Worm (Caenorhabditis elegans): ENCODE data around the gene acds-10.

Gene acds-10

ce11 chrV:5763787-5764186, 16.2 kb downstream of the acds-10 start, which contains the start of gene pgph-3 (continued):
- peak; percentile 80 for TF ChIP-seq cey-2 (tag; optimal IDR thresholded peaks at IDR 0.05; ENCODE audit: borderline replicate concordance, insufficient read depth)
- peak; percentile 46 for TF ChIP-seq T20F7.1 (GFP tag; optimal IDR thresholded peaks at IDR 0.05)
- TF ChIP-seq mdt-29 (GFP tag; IDR thresholded peaks at IDR 0.05) = no peak
- TF ChIP-seq nhr-28 (tag; optimal IDR thresholded peaks at IDR 0.05) = peak; percentile 89
- TF ChIP-seq nhr-41 (GFP tag; IDR thresholded peaks at IDR 0.05) = no peak
- no peak for TF ChIP-seq ceh-28 (tag; optimal IDR thresholded peaks at IDR 0.05)
- TF ChIP-seq lim-7 (GFP tag; IDR thresholded peaks at IDR 0.05) = no peak
- TF ChIP-seq skn-1 (tag; optimal IDR thresholded peaks at IDR 0.05) = no peak
- TF ChIP-seq tra-1 (GFP tag; IDR thresholded peaks at IDR 0.05) = peak; percentile 67; the same call in 1 of the 2 replicates
- TF ChIP-seq hif-1 (tag; optimal IDR thresholded peaks at IDR 0.05) = peak in 1 of 2 experiments; percentile 41
- TF ChIP-seq ceh-20 (GFP tag; IDR thresholded peaks at IDR 0.05) = peak; percentile 75
- TF ChIP-seq lin-13 (GFP tag; optimal IDR thresholded peaks at IDR 0.05) = no peak
- TF ChIP-seq egl-43 (GFP tag; IDR thresholded peaks at IDR 0.05) = no peak
- no peak for TF ChIP-seq zag-1 (tag; optimal IDR thresholded peaks at IDR 0.05)
- no peak for TF ChIP-seq spr-3 (GFP tag; optimal IDR thresholded peaks at IDR 0.05)
- peak; percentile 93 for TF ChIP-seq mxl-2 (GFP tag; conservative IDR thresholded peaks at IDR 0.05)
- no peak for TF ChIP-seq R02D3.7 (tag; optimal IDR thresholded peaks at IDR 0.05)
- TF ChIP-seq nhr-102 (tag; optimal IDR thresholded peaks at IDR 0.05) = peak; percentile 78
- peak; percentile 19 for TF ChIP-seq zip-2 (tag; optimal IDR thresholded peaks at IDR 0.05)
- peak; percentile 51 for TF ChIP-seq aha-1 (tag)
- no peak for TF ChIP-seq lin-29 (GFP tag; IDR thresholded peaks at IDR 0.05)
- TF ChIP-seq nhr-76 (tag; optimal IDR thresholded peaks at IDR 0.05) = peak; percentile 69
- TF ChIP-seq dmd-6 (GFP tag; IDR thresholded peaks at IDR 0.05) = peak; percentile 98
- TF ChIP-seq zfp-2 (tag; optimal IDR thresholded peaks at IDR 0.05) = no peak
- TF ChIP-seq madf-5 (GFP tag; IDR thresholded peaks at IDR 0.05) = no peak
- TF ChIP-seq fos-1 (tag; optimal IDR thresholded peaks at IDR 0.05) = no peak
- TF ChIP-seq ztf-11 (tag; optimal IDR thresholded peaks at IDR 0.05) = no peak
- TF ChIP-seq ZK546.5 (tag; optimal IDR thresholded peaks at IDR 0.05) = no peak
- peak; percentile 59 for TF ChIP-seq pqm-1 (tag; optimal IDR thresholded peaks at IDR 0.05)
- TF ChIP-seq mdl-1 (tag; optimal IDR thresholded peaks at IDR 0.05) = peak; percentile 75 to 94
- no peak for TF ChIP-seq duxl-1 (tag; optimal IDR thresholded peaks at IDR 0.05; ENCODE audit: poor library complexity)
- peak; percentile 52 for TF ChIP-seq mep-1 (tag; optimal IDR thresholded peaks at IDR 0.05)
- no peak for TF ChIP-seq sdz-12 (GFP tag; optimal IDR thresholded peaks at IDR 0.05)
- no peak for TF ChIP-seq dpl-1 (GFP tag; optimal IDR thresholded peaks at IDR 0.05)
- TF ChIP-seq nhr-11 (tag; optimal IDR thresholded peaks at IDR 0.05) = peak; percentile 32
- peak; percentile 49; the same call in 1 of the 2 replicates for TF ChIP-seq zfp-3 (GFP tag; conservative IDR thresholded peaks at IDR 0.05)
- no peak for TF ChIP-seq D1046.2 (GFP tag; IDR thresholded peaks at IDR 0.05)
- TF ChIP-seq snpc-1.2 (GFP tag; IDR thresholded peaks at IDR 0.05) = no peak
- TF ChIP-seq F49E8.2 (tag; optimal IDR thresholded peaks at IDR 0.05; ENCODE audit: borderline replicate concordance) = no peak
- peak; percentile 84 for TF ChIP-seq hlh-30 (tag; optimal IDR thresholded peaks at IDR 0.05; ENCODE audit: insufficient read depth)
- no peak for TF ChIP-seq dmd-8 (GFP tag; IDR thresholded peaks at IDR 0.05)
- TF ChIP-seq attf-4 (tag; optimal IDR thresholded peaks at IDR 0.05) = no peak
- TF ChIP-seq nhr-77 (tag; optimal IDR thresholded peaks at IDR 0.05) = peak; percentile 85
- TF ChIP-seq aly-2 (tag; optimal IDR thresholded peaks at IDR 0.05) = no peak
- TF ChIP-seq T26A8.4 (GFP tag; IDR thresholded peaks at IDR 0.05) = no peak; the same call in 1 of the 2 replicates
- TF ChIP-seq F10B5.3 (tag; optimal IDR thresholded peaks at IDR 0.05) = no peak
- no peak for TF ChIP-seq jun-1 (tag; optimal IDR thresholded peaks at IDR 0.05)
- TF ChIP-seq php-3 (GFP tag; IDR thresholded peaks at IDR 0.05) = peak; percentile 84
- no peak for TF ChIP-seq F26F4.8 (GFP tag; conservative IDR thresholded peaks at IDR 0.05)
- peak; percentile 97 for TF ChIP-seq hlh-11 (tag; optimal IDR thresholded peaks at IDR 0.05)
- TF ChIP-seq hmg-1.1 (GFP tag; IDR thresholded peaks at IDR 0.05) = no peak
- TF ChIP-seq Y5F2A.4 (GFP tag; optimal IDR thresholded peaks at IDR 0.05) = no peak
